Worm (Caenorhabditis elegans) whole organism, L1 larva: ENCODE results near the gene atp-4.

Experiments used
- C16A3.4 ChIP-seq: fragments of 150-350 bp; optimal IDR thresholded peaks from 2 replicates; lab custom pipeline; 2014; ENCODE audit warnings: missing biosample characterization, missing genetic modification characterization
- Y116A8C.19 ChIP-seq: sonication (generic microtip); optimal IDR thresholded peaks from 2 replicates; lab custom pipeline; 2016; ENCODE audit warnings: missing compliant biosample characterization, missing genetic modification characterization, borderline replicate concordance
- aly-2 ChIP-seq: fragments of 150-350 bp; optimal IDR thresholded peaks from 2 replicates; lab custom pipeline; 2014; ENCODE audit warnings: missing biosample characterization, missing genetic modification characterization
- ama-1 ChIP-seq: fragments of 150-350 bp; optimal IDR thresholded peaks from 2 replicates; lab custom pipeline; 2014
- ceh-63 ChIP-seq: fragments of 200-800 bp; sonication (Bioruptor generic); optimal IDR thresholded peaks from 2 replicates; lab custom pipeline; 2018; ENCODE audit warnings: mild to moderate bottlenecking, missing genetic modification characterization, missing compliant biosample characterization
- ceh-8 ChIP-seq: fragments of 200-800 bp; sonication (Bioruptor generic); optimal IDR thresholded peaks from 2 replicates; lab custom pipeline; 2018; ENCODE audit warnings: mild to moderate bottlenecking, missing genetic modification characterization, moderate library complexity, missing compliant biosample characterization
- ceh-82 ChIP-seq, 3 experiments: fragments of 150-350 bp in 1 of 3; sonication (generic microtip) in 2 of 3; optimal IDR thresholded peaks; 2 replicates each; lab custom pipeline; 2014 to 2017; ENCODE audit warnings: missing biosample characterization in 3 of 3, missing genetic modification characterization in 3 of 3
- ceh-90 ChIP-seq: sonication (generic microtip); optimal IDR thresholded peaks from 2 replicates; lab custom pipeline; 2016; ENCODE audit warnings: missing genetic modification characterization, missing compliant biosample characterization
- ces-1 ChIP-seq: fragments of 150-350 bp; optimal IDR thresholded peaks from 2 replicates; lab custom pipeline; 2014; ENCODE audit warnings: missing biosample characterization, missing genetic modification reagents, missing genetic modification characterization
- dsc-1 ChIP-seq: sonication (generic microtip); optimal IDR thresholded peaks from 2 replicates; lab custom pipeline; 2016; ENCODE audit warnings: mild to moderate bottlenecking, missing genetic modification characterization, missing compliant biosample characterization
- efl-1 ChIP-seq, 4 experiments: fragments of 150-350 bp; optimal IDR thresholded peaks in 3 of 4; peaks in 1 of 4; 1 replicate in 1 of 4; 2 replicates in 3 of 4; lab custom pipeline; 2014; ENCODE audit warnings: missing biosample characterization in 2 of 4, missing genetic modification characterization in 2 of 4, missing genetic modification reagents in 2 of 4
- efl-3 ChIP-seq: fragments of 200-800 bp; sonication (Bioruptor generic); optimal IDR thresholded peaks from 2 replicates; lab custom pipeline; 2018; ENCODE audit warnings: mild to moderate bottlenecking, missing genetic modification characterization, missing compliant biosample characterization
- ets-5 ChIP-seq: fragments of 200-800 bp; sonication (Bioruptor generic); IDR thresholded peaks from 2 replicates; pipeline ENCODE4 v1.3.6; 2022; ENCODE audit warnings: missing genetic modification characterization, missing compliant biosample characterization
- fkh-10 ChIP-seq: sonication (generic microtip); optimal IDR thresholded peaks from 2 replicates; lab custom pipeline; 2017; ENCODE audit warnings: missing biosample characterization, missing genetic modification reagents, missing genetic modification characterization
- fkh-8 ChIP-seq: sonication (generic microtip); optimal IDR thresholded peaks from 2 replicates; lab custom pipeline; 2016; ENCODE audit warnings: mild to moderate bottlenecking, missing genetic modification characterization, missing compliant biosample characterization
- hlh-4 ChIP-seq: sonication (generic microtip); optimal IDR thresholded peaks from 2 replicates; lab custom pipeline; 2016; ENCODE audit warnings: mild to moderate bottlenecking, missing genetic modification characterization, missing compliant biosample characterization
- jun-1 ChIP-seq: fragments of 150-350 bp; optimal IDR thresholded peaks from 2 replicates; lab custom pipeline; 2014; ENCODE audit warnings: missing biosample characterization, missing genetic modification reagents, missing genetic modification characterization
- lin-14 ChIP-seq: fragments of 200-800 bp; sonication (Bioruptor generic); optimal IDR thresholded peaks from 2 replicates; lab custom pipeline; 2018; ENCODE audit warnings: mild to moderate bottlenecking, missing genetic modification characterization, moderate library complexity, missing compliant biosample characterization
- lin-35 ChIP-seq, 2 experiments: fragments of 150-350 bp; optimal IDR thresholded peaks; 2 replicates each; lab custom pipeline; 2014; ENCODE audit warnings: missing biosample characterization in 2 of 2, missing genetic modification characterization in 2 of 2, missing genetic modification reagents in 2 of 2
- mef-2 ChIP-seq: fragments of 150-350 bp; optimal IDR thresholded peaks from 2 replicates; lab custom pipeline; 2014; ENCODE audit warnings: missing biosample characterization, missing genetic modification characterization
- nhr-11 ChIP-seq: fragments of 150-350 bp; optimal IDR thresholded peaks from 2 replicates; lab custom pipeline; 2014; ENCODE audit warnings: missing biosample characterization, missing genetic modification characterization
- nhr-12 ChIP-seq: sonication (generic microtip); optimal IDR thresholded peaks from 2 replicates; lab custom pipeline; 2017; ENCODE audit warnings: missing biosample characterization, missing genetic modification characterization
- nhr-237 ChIP-seq: fragments of 150-350 bp; optimal IDR thresholded peaks from 2 replicates; lab custom pipeline; 2014; ENCODE audit warnings: missing biosample characterization, missing genetic modification characterization
- nhr-71 ChIP-seq: sonication (generic microtip); optimal IDR thresholded peaks from 2 replicates; lab custom pipeline; 2016; ENCODE audit warnings: mild to moderate bottlenecking, missing genetic modification characterization, moderate library complexity, missing compliant biosample characterization
- nhr-76 ChIP-seq: sonication (generic microtip); optimal IDR thresholded peaks from 2 replicates; lab custom pipeline; 2017; ENCODE audit warnings: missing biosample characterization, missing genetic modification characterization
- nhr-77 ChIP-seq: fragments of 150-350 bp; optimal IDR thresholded peaks from 2 replicates; lab custom pipeline; 2014; ENCODE audit warnings: missing biosample characterization, missing genetic modification characterization
- nhr-84 ChIP-seq: sonication (generic microtip); optimal IDR thresholded peaks from 2 replicates; lab custom pipeline; 2017; ENCODE audit warnings: missing biosample characterization, missing genetic modification characterization
- nhr-85 ChIP-seq: sonication (generic microtip); peaks from one replicate; lab custom pipeline; 2016; ENCODE audit warnings: missing genetic modification characterization, inconsistent platforms, missing compliant biosample characterization
- snu-23 ChIP-seq: sonication (generic microtip); optimal IDR thresholded peaks from 2 replicates; lab custom pipeline; 2016; ENCODE audit warnings: missing genetic modification characterization, missing compliant biosample characterization
- sox-4 ChIP-seq: sonication (generic microtip); optimal IDR thresholded peaks from 2 replicates; lab custom pipeline; 2016; ENCODE audit warnings: missing genetic modification characterization, missing compliant biosample characterization
- sptf-1 ChIP-seq: fragments of 150-350 bp; optimal IDR thresholded peaks from 2 replicates; lab custom pipeline; 2014; ENCODE audit warnings: missing biosample characterization, missing genetic modification characterization
- tbx-2 ChIP-seq: sonication (generic microtip); optimal IDR thresholded peaks from 2 replicates; lab custom pipeline; 2016; ENCODE audit warnings: missing genetic modification characterization, missing compliant biosample characterization
- tlp-1 ChIP-seq: fragments of 150-350 bp; optimal IDR thresholded peaks from 2 replicates; lab custom pipeline; 2014; ENCODE audit warnings: missing biosample characterization, missing genetic modification characterization
- unc-130 ChIP-seq: fragments of 150-350 bp; optimal IDR thresholded peaks from 2 replicates; lab custom pipeline; 2017; ENCODE audit warnings: missing biosample characterization, missing genetic modification characterization, inconsistent platforms
- unc-62 ChIP-seq: fragments of 150-350 bp; optimal IDR thresholded peaks from 2 replicates; lab custom pipeline; 2014; ENCODE audit warnings: missing biosample characterization, missing genetic modification reagents, missing genetic modification characterization
- unc-86 ChIP-seq: sonication (generic microtip); optimal IDR thresholded peaks from 2 replicates; lab custom pipeline; 2016; ENCODE audit warnings: missing genetic modification characterization, missing compliant biosample characterization
- unc-98 ChIP-seq: fragments of 200-800 bp; sonication (Bioruptor generic); IDR thresholded peaks from 2 replicates; pipeline ENCODE4 v1.3.6; 2022; ENCODE audit warnings: missing genetic modification characterization, missing compliant biosample characterization
- vab-15 ChIP-seq: sonication (generic microtip); optimal IDR thresholded peaks from 2 replicates; lab custom pipeline; 2017; ENCODE audit warnings: missing genotype, mild to moderate bottlenecking, missing genetic modification characterization, missing compliant biosample characterization
- zag-1 ChIP-seq: fragments of 150-350 bp; optimal IDR thresholded peaks from 2 replicates; lab custom pipeline; 2014; ENCODE audit warnings: missing biosample characterization, missing genetic modification characterization
- zip-4 ChIP-seq: fragments of 200-800 bp; sonication (Bioruptor generic); optimal IDR thresholded peaks from 2 replicates; lab custom pipeline; 2018; ENCODE audit warnings: mild to moderate bottlenecking, missing genetic modification characterization, moderate library complexity, missing compliant biosample characterization
- ztf-4 ChIP-seq: fragments of 150-350 bp; optimal IDR thresholded peaks from 2 replicates; lab custom pipeline; 2014; ENCODE audit warnings: missing biosample characterization, missing genetic modification characterization

The atp-4 gene

DNA sequence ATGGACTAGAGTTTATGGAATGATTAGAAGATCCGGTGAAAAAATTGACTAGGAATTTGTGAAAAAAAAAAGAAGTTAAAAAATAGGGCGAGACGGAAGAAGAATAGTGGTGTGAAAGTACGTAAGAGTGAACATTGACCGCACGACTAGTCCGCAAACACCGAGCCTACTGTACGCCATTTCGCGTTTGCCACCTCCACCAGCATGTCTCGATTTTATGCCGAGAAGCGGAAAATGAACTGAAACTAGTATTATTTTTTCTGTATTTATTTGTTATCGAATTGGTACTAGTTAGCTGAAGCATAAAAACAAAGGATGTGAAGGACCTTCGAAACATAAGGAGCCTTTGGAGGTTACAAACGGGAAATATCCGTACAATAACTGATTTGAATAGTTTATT, 521 bp upstream of the atp-4 start (continued):
- TF ChIP-seq ces-1 (GFP tag; lab: Kevin White, UChicago) (no peak), ets-5 (no peak), nhr-77 (tag; lab: Kevin White, UChicago) (no peak), fkh-10 (GFP tag; lab: Kevin White, UChicago) (no peak), mef-2 (tag; lab: Kevin White, UChicago) (no peak), C16A3.4 (tag; lab: Kevin White, UChicago) (peak; percentile 51), ama-1 (lab: Kevin White, UChicago) (no peak), ceh-82 (tag; optimal IDR thresholded peaks at IDR 0.05; lab: Kevin White, UChicago) (peak in 2 of 3 experiments; percentile 14 to 45), nhr-76 (no peak), efl-3 (no peak), efl-1 (optimal IDR thresholded peaks at IDR 0.05; lab: Kevin White, UChicago) (peak; percentile 55 to 57), efl-1 (GFP tag; optimal IDR thresholded peaks at IDR 0.05 in 1 of 2; lab: Kevin White, UChicago) (peak; percentile 58 to 92), Y116A8C.19 (no peak), jun-1 (peak; percentile 32), zag-1 (tag; lab: Kevin White, UChicago) (no peak), unc-86 (tag; lab: Kevin White, UChicago) (no peak), lin-35 (GFP tag; optimal IDR thresholded peaks at IDR 0.05; lab: Kevin White, UChicago) (peak; percentile 57 to 66), ceh-8 (no peak), aly-2 (no peak), nhr-11 (tag; lab: Kevin White, UChicago) (no peak), ztf-4 (tag; lab: Kevin White, UChicago) (no peak), nhr-85 (peak; percentile 62), hlh-4 (tag; lab: Kevin White, UChicago) (no peak), dsc-1 (tag; lab: Kevin White, UChicago) (peak; percentile 12), ceh-63 (GFP tag; lab: Kevin White, UChicago) (no peak), ceh-90 (tag; lab: Kevin White, UChicago) (no peak), nhr-84 (tag; lab: Kevin White, UChicago) (no peak), unc-62 (GFP tag; lab: Kevin White, UChicago) (no peak), unc-130 (peak; percentile 17), nhr-237 (tag; lab: Kevin White, UChicago) (no peak), zip-4 (GFP tag; lab: Kevin White, UChicago) (no peak), unc-98 (GFP tag; lab: Robert Waterston, UW) (no peak), sptf-1 (tag; lab: Kevin White, UChicago) (no peak)

DNA sequence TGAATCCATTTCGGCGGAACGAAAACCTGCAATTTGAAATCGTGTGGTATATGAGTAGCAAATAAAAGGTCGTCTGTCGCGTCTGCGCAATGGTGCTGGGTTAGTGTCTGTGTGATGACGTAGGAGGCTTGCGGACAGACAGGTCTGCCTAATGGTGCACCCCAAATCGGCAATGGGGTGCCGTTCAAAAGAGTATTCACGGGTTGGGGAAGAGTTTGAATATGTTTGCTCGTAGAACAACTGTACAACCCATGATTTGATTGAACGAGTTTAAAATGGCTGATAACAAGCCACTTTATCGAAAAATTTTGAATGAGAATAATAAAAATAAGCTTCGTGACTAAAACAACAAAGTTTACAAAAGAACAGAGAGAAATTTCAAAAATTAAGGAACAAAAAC, 985 bp downstream of the atp-4 start, which contains the start of gene T05H4.11:
TSS of gene T05H4.11 (minus strand) at position 335 of the 400 bp plus-strand sequence.
- TF ChIP-seq nhr-71 (tag; lab: Kevin White, UChicago) (peak; percentile 37), lin-14 (no peak), nhr-237 (tag; lab: Kevin White, UChicago) (no peak), efl-1 (optimal IDR thresholded peaks at IDR 0.05; lab: Kevin White, UChicago) (peak in 1 of 2 experiments; percentile 18), efl-1 (GFP tag; optimal IDR thresholded peaks at IDR 0.05 in 1 of 2; lab: Kevin White, UChicago) (no peak), nhr-85 (peak; percentile 31), ama-1 (lab: Kevin White, UChicago) (peak; percentile 14)

DNA sequence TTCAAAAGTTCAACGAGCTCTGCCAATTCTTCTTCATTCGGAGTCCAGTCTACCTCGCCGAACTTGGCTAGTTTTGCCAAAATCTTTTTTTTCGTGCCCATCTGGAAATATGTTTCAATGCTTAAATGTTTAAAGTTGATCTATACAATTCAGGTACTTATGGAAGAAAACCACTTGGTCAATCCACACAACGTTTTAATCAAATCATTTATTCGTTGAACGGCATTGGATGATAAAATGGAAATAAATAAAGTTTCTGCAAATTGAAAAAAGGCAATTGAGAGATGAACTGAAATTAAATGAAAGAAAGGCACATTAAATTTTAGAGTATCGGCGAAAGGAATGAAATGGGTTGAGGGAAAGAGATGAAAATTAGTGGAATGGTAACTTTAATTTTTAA, 2.9 kb downstream of the atp-4 start, which contains the start of gene urb-1:
TSS of gene urb-1 (minus strand) at position 101 of the 400 bp plus-strand sequence.
- TF ChIP-seq snu-23 (GFP tag; lab: Kevin White, UChicago) (no peak), sox-4 (no peak), ces-1 (GFP tag; lab: Kevin White, UChicago) (no peak), ceh-90 (tag; lab: Kevin White, UChicago) (no peak), vab-15 (tag; lab: Kevin White, UChicago) (no peak), tbx-2 (no peak), fkh-8 (tag; lab: Kevin White, UChicago) (no peak), tlp-1 (no peak), nhr-12 (tag; lab: Kevin White, UChicago) (no peak)
- TF ChIP-seq, all 84 proteins: peak for 0
